Worm (Caenorhabditis elegans): ENCODE data around the gene F54D5.24.

DNA sequence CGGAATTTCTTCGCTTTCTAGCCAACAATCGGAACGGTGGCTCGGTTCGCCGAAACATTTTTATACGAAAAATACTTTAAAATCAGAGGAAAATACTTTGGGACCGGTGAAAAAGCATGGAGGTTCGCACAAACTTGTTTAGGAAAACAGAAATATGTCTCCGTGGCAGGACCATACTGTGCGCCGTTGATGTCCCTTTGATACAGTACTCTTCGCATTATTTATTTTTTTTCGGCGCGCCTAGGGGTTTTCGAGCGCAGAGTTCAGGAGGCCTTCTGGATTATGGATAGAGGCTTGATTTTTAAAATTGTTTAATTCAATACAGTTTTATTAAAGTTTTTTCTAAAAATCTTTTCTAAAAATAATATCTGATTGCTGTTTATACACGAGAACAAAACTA, 11.0 kb upstream of the F54D5.24 start, which contains the start of gene F54D5.9:
- no peak for TF ChIP-seq npax-4 (tag; optimal IDR thresholded peaks at IDR 0.05)
- TF ChIP-seq fkh-10 (GFP tag; optimal IDR thresholded peaks at IDR 0.05) = no peak
- TF ChIP-seq ceh-9 (tag; optimal IDR thresholded peaks at IDR 0.05) = no peak
- TF ChIP-seq pha-4 (tag; optimal IDR thresholded peaks at IDR 0.05) = no peak
- TF ChIP-seq ceh-6 (GFP tag; optimal IDR thresholded peaks at IDR 0.05) = no peak
- no peak for TF ChIP-seq lim-6 (tag; optimal IDR thresholded peaks at IDR 0.05)
- no peak for TF ChIP-seq F13H6.1 (tag; optimal IDR thresholded peaks at IDR 0.05)
- no peak for TF ChIP-seq nhr-232 (tag; optimal IDR thresholded peaks at IDR 0.05)
- TF ChIP-seq syd-9 (tag; optimal IDR thresholded peaks at IDR 0.05) = no peak
- TF ChIP-seq madf-2 (tag; optimal IDR thresholded peaks at IDR 0.05) = no peak
- TF ChIP-seq hlh-30 (tag; optimal IDR thresholded peaks at IDR 0.05; ENCODE audit: insufficient read depth) = no peak
- no peak for TF ChIP-seq pqm-1 (tag; optimal IDR thresholded peaks at IDR 0.05)
